Fruit fly (Drosophila melanogaster): ENCODE measurements around the gene fy.
A peak's percentile ranks its signal among the peaks of the same experiment; 100 is the strongest.

Gene fy

dm6 chr2L:8371354-8371937, 31.6 kb downstream of the fy start (continued):
- TF ChIP-seq nmo (GFP tag; optimal IDR thresholded peaks at IDR 0.05) (peak; percentile 18), Dfd (GFP tag; optimal IDR thresholded peaks at IDR 0.05) (no peak), CG6813 (GFP tag; optimal IDR thresholded peaks at IDR 0.05) (peak; percentile 14), nerfin-1 (tag; optimal IDR thresholded peaks at IDR 0.05) (peak; percentile 0), dmrt11E (tag; optimal IDR thresholded peaks at IDR 0.05) (no peak), HHEX (GFP tag; optimal IDR thresholded peaks at IDR 0.05) (peak; percentile 19), ap (GFP tag; IDR thresholded peaks at IDR 0.05) (no peak), CG10267 (tag; optimal IDR thresholded peaks at IDR 0.05) (peak; percentile 7), hth (optimal IDR thresholded peaks at IDR 0.05) (no peak), CG7839 (tag; optimal IDR thresholded peaks at IDR 0.05) (peak; percentile 46), CG14441 (GFP tag; IDR thresholded peaks at IDR 0.05) (0 out of 2 replicates have a peak, but pooled peaks have one; percentile 30), dysf (GFP tag; IDR thresholded peaks at IDR 0.05) (0 out of 3 replicates have a peak, but pooled peaks have one; percentile 12), CG11398 (GFP tag; optimal IDR thresholded peaks at IDR 0.05) (no peak), Sox102F (GFP tag; optimal IDR thresholded peaks at IDR 0.05) (peak; percentile 23), unpg (GFP tag; optimal IDR thresholded peaks at IDR 0.05) (peak; percentile 8), CG17361 (GFP tag; IDR thresholded peaks at IDR 0.05) (peak; percentile 56; the same call in 1 of the 3 replicates), Meics (GFP tag; optimal IDR thresholded peaks at IDR 0.05) (peak; percentile 48), Med (GFP tag) (peak; percentile 61), CG2712 (tag; optimal IDR thresholded peaks at IDR 0.05) (peak; percentile 29), Sox100B (GFP tag; optimal IDR thresholded peaks at IDR 0.05) (peak; percentile 19), fd64A (GFP tag; optimal IDR thresholded peaks at IDR 0.05) (no peak), Rfx (GFP tag; IDR thresholded peaks at IDR 0.05) (no peak), CG30403 (GFP tag; optimal IDR thresholded peaks at IDR 0.05) (peak; percentile 33), p53 (GFP tag; optimal IDR thresholded peaks at IDR 0.05) (no peak), Drgx (GFP tag; IDR thresholded peaks at IDR 0.05) (peak; percentile 41; the same call in 1 of the 2 replicates), grau (tag; optimal IDR thresholded peaks at IDR 0.05) (peak; percentile 80), phol (tag; optimal IDR thresholded peaks at IDR 0.05) (peak; percentile 23), CG15269 (tag; optimal IDR thresholded peaks at IDR 0.05) (peak; percentile 49), aop (GFP tag; IDR thresholded peaks at IDR 0.05) (no peak), CG31441 (GFP tag; IDR thresholded peaks at IDR 0.05) (peak; percentile 50; the same call in 1 of the 2 replicates), CG8388 (GFP tag; optimal IDR thresholded peaks at IDR 0.05) (peak; percentile 4), dmrt99B (tag; optimal IDR thresholded peaks at IDR 0.05) (peak; percentile 54), CG2678 (tag; optimal IDR thresholded peaks at IDR 0.05) (peak; percentile 65), so (GFP tag; IDR thresholded peaks at IDR 0.05) (0 out of 3 replicates have a peak, but pooled peaks have one; percentile 23), dpn (GFP tag; optimal IDR thresholded peaks at IDR 0.05) (peak in 1 of 2 experiments; percentile 24), CG12659 (GFP tag; optimal IDR thresholded peaks at IDR 0.05) (peak; percentile 23)

dm6 chr2L:8370364-8371326, 32.4 kb downstream of the fy start, which contains the start of gene CG17292:
TSS of gene CG17292 (plus strand) at chr2L:8370454.
- peak; percentile 95 for TF ChIP-seq CG13287 (GFP tag; IDR thresholded peaks at IDR 0.05; ENCODE audit: partially characterized antibody)
- TF ChIP-seq unpg (GFP tag; optimal IDR thresholded peaks at IDR 0.05): peak; percentile 38
- peak; percentile 41 for TF ChIP-seq gem (tag; optimal IDR thresholded peaks at IDR 0.05)
- peak; percentile 50 for TF ChIP-seq CG17328 (GFP tag; IDR thresholded peaks at IDR 0.05)
- peak; percentile 60 for TF ChIP-seq HLH3B (GFP tag; IDR thresholded peaks at IDR 0.05)
- TF ChIP-seq dpn (GFP tag; optimal IDR thresholded peaks at IDR 0.05): peak in 1 of 2 experiments; percentile 59
- peak; percentile 80 for TF ChIP-seq CG16813 (GFP tag; IDR thresholded peaks at IDR 0.05; ENCODE audit: partially characterized antibody)
- TF ChIP-seq CG7786 (GFP tag; optimal IDR thresholded peaks at IDR 0.05): no peak
- peak; percentile 43 for TF ChIP-seq YL-1 (GFP tag; optimal IDR thresholded peaks at IDR 0.05)
- TF ChIP-seq Antp (GFP tag; optimal IDR thresholded peaks at IDR 0.05): peak; percentile 20
- peak; percentile 47 for TF ChIP-seq lilli (GFP tag; optimal IDR thresholded peaks at IDR 0.05)
- TF ChIP-seq dysf (GFP tag; IDR thresholded peaks at IDR 0.05): peak; percentile 56; the same call in 2 of the 3 replicates
- peak; percentile 3 for TF ChIP-seq Ssrp (tag; optimal IDR thresholded peaks at IDR 0.05)
- no peak for TF ChIP-seq CG4360 (GFP tag; IDR thresholded peaks at IDR 0.05)
- TF ChIP-seq CG11696 (GFP tag; IDR thresholded peaks at IDR 0.05): 0 out of 2 replicates have a peak, but pooled peaks have one; percentile 10
